Worm (Caenorhabditis elegans): ENCODE data around the gene puf-9.

The puf-9 gene

DNA sequence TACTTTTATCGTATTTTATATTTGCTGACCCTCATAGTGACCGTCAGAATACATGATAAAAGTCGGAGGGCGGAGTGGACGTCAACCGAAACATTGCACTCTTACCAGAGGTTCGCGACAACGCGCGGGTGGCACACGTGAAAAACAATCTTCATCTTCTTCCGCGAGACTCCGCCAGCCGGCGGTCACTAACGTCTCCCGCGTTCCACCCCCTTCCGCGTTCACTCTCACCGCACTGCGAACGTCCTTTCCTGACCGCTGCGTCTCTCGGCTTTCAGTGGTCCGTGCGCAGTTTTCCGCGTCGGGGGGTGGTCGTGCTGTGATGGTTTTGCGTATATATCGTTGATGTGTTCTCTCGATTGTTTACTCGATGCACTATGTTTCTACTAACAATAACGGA, 23.2 kb upstream of the puf-9 start (continued):
- TF ChIP-seq ceh-31 (tag; optimal IDR thresholded peaks at IDR 0.05), result peak; percentile 51
- no peak for TF ChIP-seq madf-2 (tag; optimal IDR thresholded peaks at IDR 0.05)
- no peak for TF ChIP-seq hlh-15 (tag; optimal IDR thresholded peaks at IDR 0.05)
- TF ChIP-seq C38D4.7 (GFP tag; optimal IDR thresholded peaks at IDR 0.05), result no peak
- TF ChIP-seq ceh-9 (tag; optimal IDR thresholded peaks at IDR 0.05), result no peak
- TF ChIP-seq fax-1 (tag; optimal IDR thresholded peaks at IDR 0.05), result no peak
- no peak for TF ChIP-seq odd-2 (tag; optimal IDR thresholded peaks at IDR 0.05)
- TF ChIP-seq sdc-2 (tag; optimal IDR thresholded peaks at IDR 0.05), result peak; percentile 64
- no peak for TF ChIP-seq ceh-45 (GFP tag; IDR thresholded peaks at IDR 0.05)
- TF ChIP-seq ceh-30 (tag; optimal IDR thresholded peaks at IDR 0.05), result no peak
- no peak for TF ChIP-seq fkh-10 (GFP tag; optimal IDR thresholded peaks at IDR 0.05)
- peak; percentile 76 for TF ChIP-seq syd-9 (tag; optimal IDR thresholded peaks at IDR 0.05)
- TF ChIP-seq pqm-1 (tag; optimal IDR thresholded peaks at IDR 0.05), result no peak
- no peak for TF ChIP-seq che-1 (tag; optimal IDR thresholded peaks at IDR 0.05)
- no peak for TF ChIP-seq hlh-30 (tag; optimal IDR thresholded peaks at IDR 0.05; ENCODE audit: insufficient read depth)
- TF ChIP-seq unc-55 (GFP tag; optimal IDR thresholded peaks at IDR 0.05), result peak; percentile 70
- no peak for TF ChIP-seq tbx-7 (tag; optimal IDR thresholded peaks at IDR 0.05)
- no peak for TF ChIP-seq fkh-6 (tag; optimal IDR thresholded peaks at IDR 0.05)
- TF ChIP-seq eyg-1 (tag; optimal IDR thresholded peaks at IDR 0.05), result peak; percentile 31

DNA sequence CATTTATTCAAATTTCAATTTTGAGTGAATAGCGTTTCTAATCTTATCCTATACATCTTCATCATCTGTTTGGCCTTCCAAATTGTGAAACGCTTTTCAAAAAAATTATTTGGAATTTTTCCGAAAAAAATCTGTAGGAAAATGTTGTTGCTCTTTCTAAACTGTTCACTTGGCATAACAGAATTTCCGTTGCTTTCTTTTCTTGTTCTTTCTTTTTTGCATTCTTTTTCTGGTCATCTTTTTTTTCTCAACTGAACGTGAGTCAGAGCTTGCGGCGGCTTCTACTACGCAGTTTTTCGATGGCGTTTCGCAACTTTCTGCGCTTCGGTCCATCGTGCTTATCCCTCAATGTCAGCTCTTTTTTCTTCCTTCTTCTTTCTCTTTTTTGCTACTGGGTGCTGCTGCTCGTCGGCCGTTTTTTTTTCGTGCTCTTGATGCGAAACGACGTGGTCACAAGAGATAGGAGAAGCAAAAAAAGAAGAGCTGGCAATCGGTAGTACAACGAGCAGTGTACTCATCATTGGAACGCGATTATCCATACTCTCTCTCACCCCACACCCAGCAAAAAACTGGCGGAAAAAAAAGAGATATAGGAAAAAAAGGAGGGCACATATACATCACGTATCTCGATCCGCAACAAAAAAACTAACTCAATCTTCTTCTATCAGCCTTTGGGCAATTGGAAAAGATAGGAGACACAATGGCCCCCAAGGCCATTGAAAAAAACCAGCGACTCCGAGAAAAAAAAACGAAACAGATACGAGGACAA, 21.5 kb upstream of the puf-9 start:
- peak; percentile 39 for TF ChIP-seq unc-42 (tag; optimal IDR thresholded peaks at IDR 0.05)
- TF ChIP-seq ceh-18 (tag; optimal IDR thresholded peaks at IDR 0.05), result peak; percentile 57
- no peak for TF ChIP-seq lin-11 (tag; optimal IDR thresholded peaks at IDR 0.05)
- TF ChIP-seq dmd-4 (tag; optimal IDR thresholded peaks at IDR 0.05; ENCODE audit: borderline replicate concordance), result peak; percentile 46

DNA sequence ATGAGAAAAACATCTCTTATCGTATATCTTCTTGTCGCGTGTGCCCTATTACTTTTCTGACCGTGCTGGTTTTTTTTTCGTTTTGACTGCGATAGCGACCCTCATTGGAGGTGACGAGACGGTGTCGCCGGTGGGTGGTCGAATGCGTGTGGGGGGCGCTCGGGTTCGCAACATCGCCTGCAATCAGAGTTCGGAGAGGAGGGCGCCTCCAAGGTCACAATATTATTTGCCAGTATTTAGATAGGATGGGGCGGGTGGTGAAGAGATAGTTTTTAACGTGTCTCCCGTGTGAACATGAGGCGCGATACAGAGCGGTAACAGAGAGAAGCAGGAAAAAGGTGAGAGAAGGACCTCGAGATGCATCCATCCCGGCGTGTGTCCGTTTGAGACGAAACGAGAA, 20.5 kb upstream of the puf-9 start:
- TF ChIP-seq ceh-6 (GFP tag; optimal IDR thresholded peaks at IDR 0.05), result peak; percentile 43
- peak; percentile 22 for TF ChIP-seq ceh-31 (tag; optimal IDR thresholded peaks at IDR 0.05)
- TF ChIP-seq sdc-2 (tag; optimal IDR thresholded peaks at IDR 0.05), result peak; percentile 11
- peak; percentile 32 for TF ChIP-seq K02D7.2 (tag; optimal IDR thresholded peaks at IDR 0.05)
- TF ChIP-seq lim-6 (tag; optimal IDR thresholded peaks at IDR 0.05), result no peak

DNA sequence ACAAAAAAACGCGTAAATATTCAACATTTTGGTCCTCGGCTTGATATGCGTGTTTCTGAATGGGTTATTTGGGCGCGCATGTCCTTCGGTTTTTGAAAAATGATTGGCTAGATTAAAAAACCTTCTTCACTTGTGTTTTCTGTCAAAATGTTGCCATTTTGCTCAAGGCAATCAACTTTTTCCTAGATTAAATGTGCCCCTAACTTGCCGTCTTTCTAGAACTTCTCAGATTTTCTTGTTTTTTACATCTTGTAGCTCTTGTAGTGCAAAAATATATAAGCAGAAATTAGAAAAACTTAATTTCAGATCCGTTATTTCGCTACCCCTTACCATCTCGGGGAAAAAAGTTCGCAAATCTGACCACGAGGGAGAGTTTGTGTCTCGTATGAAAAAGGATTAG, 19.6 kb upstream of the puf-9 start, which contains the start of gene hbl-1:
TSS of gene hbl-1 (plus strand) at position 301 of the 400 bp plus-strand sequence.
- no peak for TF ChIP-seq hlh-30 (tag; optimal IDR thresholded peaks at IDR 0.05; ENCODE audit: insufficient read depth)
- TF ChIP-seq pros-1 (tag; optimal IDR thresholded peaks at IDR 0.05), result no peak
- no peak for TF ChIP-seq dmd-4 (tag; optimal IDR thresholded peaks at IDR 0.05; ENCODE audit: borderline replicate concordance)
- no peak for TF ChIP-seq ceh-18 (tag; optimal IDR thresholded peaks at IDR 0.05)
- TF ChIP-seq nhr-232 (tag; optimal IDR thresholded peaks at IDR 0.05), result no peak
- no peak for TF ChIP-seq nfya-1 (tag; optimal IDR thresholded peaks at IDR 0.05)

DNA sequence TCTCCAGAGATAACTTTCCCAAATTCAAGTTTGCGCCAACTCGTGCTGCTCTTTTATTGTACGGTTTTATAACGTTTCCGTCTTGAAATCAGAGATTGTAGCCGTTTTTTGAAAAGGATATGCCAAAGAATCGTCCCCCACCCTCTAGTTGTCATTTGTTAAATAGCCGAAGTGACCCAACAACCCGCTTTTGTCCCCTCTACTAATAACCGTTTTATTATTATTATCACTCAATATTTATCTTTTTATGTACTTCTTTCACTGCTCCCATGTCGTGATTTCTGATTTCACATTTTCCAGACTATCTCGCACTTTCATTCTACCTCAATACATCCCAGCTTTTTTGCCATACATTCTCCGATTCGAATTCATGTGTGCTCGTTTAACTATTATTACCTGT, 14.4 kb upstream of the puf-9 start:
- no peak for TF ChIP-seq ceh-34 (tag; optimal IDR thresholded peaks at IDR 0.05)
- TF ChIP-seq elt-2 (tag; optimal IDR thresholded peaks at IDR 0.05), result peak; percentile 2

DNA sequence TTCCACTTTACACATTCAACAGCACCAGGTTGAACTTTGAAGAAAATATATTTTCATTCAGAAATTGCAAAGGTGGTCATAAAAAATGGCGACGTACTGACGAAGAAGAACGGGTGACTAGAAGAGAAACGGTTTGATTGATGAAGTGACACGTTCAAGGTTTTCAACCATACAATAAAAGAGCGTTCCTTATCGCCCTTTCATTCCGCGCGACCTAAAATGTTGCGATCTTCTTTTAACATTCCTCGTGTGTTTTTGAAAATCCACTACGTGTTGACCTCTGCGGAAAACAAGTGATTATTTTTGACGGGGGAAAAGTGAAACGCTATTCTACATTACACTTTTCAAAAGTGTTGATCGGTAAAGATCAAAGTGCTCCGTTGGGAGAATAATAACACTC, 13.3 kb upstream of the puf-9 start:
- peak; percentile 15 for TF ChIP-seq ama-1 (optimal IDR thresholded peaks at IDR 0.05)
- TF ChIP-seq ceh-14 (tag; optimal IDR thresholded peaks at IDR 0.05), result no peak
- no peak for TF ChIP-seq odd-2 (tag; optimal IDR thresholded peaks at IDR 0.05)
- TF ChIP-seq dmd-4 (tag; optimal IDR thresholded peaks at IDR 0.05; ENCODE audit: borderline replicate concordance), result no peak
- peak; percentile 17 for TF ChIP-seq unc-55 (GFP tag; optimal IDR thresholded peaks at IDR 0.05)
- TF ChIP-seq hlh-30 (tag; optimal IDR thresholded peaks at IDR 0.05; ENCODE audit: insufficient read depth), result no peak
